Worm (Caenorhabditis elegans) whole organism, mixed stage, embryonic: ENCODE data around the gene C15H11.13.
A peak's percentile ranks its signal among the peaks of the same experiment; 100 is the strongest.

Experiments
- bed-3 ChIP-seq: fragments of 200-800 bp; sonication (Bioruptor generic); optimal IDR thresholded peaks from 3 replicates; lab custom pipeline; 2018; ENCODE audit warnings: mild to moderate bottlenecking, missing genetic modification characterization, moderate library complexity, missing compliant biosample characterization
- blmp-1 ChIP-seq: fragments of 150-350 bp; optimal IDR thresholded peaks from 2 replicates; lab custom pipeline; 2014; ENCODE audit warnings: missing biosample characterization, missing genetic modification characterization
- cnd-1 ChIP-seq: fragments of 200-800 bp; sonication (Bioruptor generic); optimal IDR thresholded peaks from 2 replicates; lab custom pipeline; 2018; ENCODE audit warnings: mild to moderate bottlenecking, missing genetic modification characterization, missing compliant biosample characterization
- elt-1 ChIP-seq: sonication (generic microtip); optimal IDR thresholded peaks from 2 replicates; lab custom pipeline; 2017; ENCODE audit warnings: missing genetic modification characterization, mild to moderate bottlenecking, missing compliant biosample characterization, antibody characterized with exemption, moderate library complexity, borderline replicate concordance; ENCODE audit not compliant: insufficient read depth
- mab-5 ChIP-seq: fragments of 150-350 bp; optimal IDR thresholded peaks from 2 replicates; lab custom pipeline; 2014; ENCODE audit warnings: missing biosample characterization, missing genetic modification characterization
- mep-1 ChIP-seq: fragments of 150-350 bp; optimal IDR thresholded peaks from 2 replicates; lab custom pipeline; 2017; ENCODE audit warnings: missing biosample characterization, missing genetic modification reagents, missing genetic modification characterization, inconsistent platforms
- unc-39 ChIP-seq: fragments of 150-350 bp; optimal IDR thresholded peaks from 2 replicates; lab custom pipeline; 2014; ENCODE audit warnings: missing biosample characterization, missing genetic modification characterization

C15H11.13 gene

DNA sequence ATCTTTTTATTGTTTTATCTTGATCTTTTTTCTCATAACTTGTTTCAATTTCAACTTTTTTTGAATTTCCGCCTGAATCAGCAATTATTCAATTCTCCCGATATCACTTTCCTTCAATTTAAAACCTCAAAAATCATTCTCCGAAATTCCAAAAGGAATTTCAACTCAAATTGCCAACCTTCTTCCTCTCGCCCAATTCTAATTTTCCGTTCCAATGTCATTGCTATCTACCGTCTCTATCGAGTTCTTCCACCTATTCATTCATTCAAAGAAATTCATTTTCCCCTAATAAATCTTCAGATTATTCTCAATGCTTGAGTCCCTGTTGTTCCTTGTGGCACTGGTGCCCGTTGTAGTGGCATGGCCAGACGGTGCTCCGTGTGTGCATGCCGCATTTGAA is 46.0 kb downstream of the C15H11.13 start, which contains the start of gene F23B12.4:
TSS of gene F23B12.4 (plus strand) at position 301 of the 400 bp plus-strand sequence.
- TF ChIP-seq bed-3 (GFP tag; lab: Kevin White, UChicago) (no peak), unc-39 (no peak), blmp-1 (tag; lab: Kevin White, UChicago) (no peak), elt-1 (tag; lab: Kevin White, UChicago) (no peak), mep-1 (tag; lab: Kevin White, UChicago) (no peak), mab-5 (tag; lab: Kevin White, UChicago) (no peak)

ce11 chrV:14443471-14444015 is 48.7 kb downstream of the C15H11.13 start:
- TF ChIP-seq cnd-1, result peak; percentile 16
